Worm (Caenorhabditis elegans) whole organism, early embryonic: Measurements from ENCODE around the gene K01D12.1.

Source experiments
- B0310.2 ChIP-seq: sonication (generic microtip); optimal IDR thresholded peaks from 2 replicates; lab custom pipeline; 2016; ENCODE audit warnings: mild to moderate bottlenecking, missing genetic modification characterization, missing compliant biosample characterization
- F13C5.2 ChIP-seq: sonication (generic microtip); optimal IDR thresholded peaks from 2 replicates; lab custom pipeline; 2017; ENCODE audit warnings: mild to moderate bottlenecking, missing genetic modification characterization, inconsistent platforms, missing compliant biosample characterization
- aly-1 ChIP-seq: sonication (generic microtip); optimal IDR thresholded peaks from 2 replicates; lab custom pipeline; 2016; ENCODE audit warnings: missing genetic modification characterization, missing compliant biosample characterization
- ama-1 ChIP-seq: fragments of 150-350 bp; optimal IDR thresholded peaks from 2 replicates; lab custom pipeline; 2014
- ceh-13 ChIP-seq: fragments of 200-800 bp; sonication (Bioruptor generic); optimal IDR thresholded peaks from 2 replicates; lab custom pipeline; 2018; ENCODE audit warnings: mild to moderate bottlenecking, missing genetic modification characterization, missing compliant biosample characterization
- ceh-36 ChIP-seq: sonication (generic microtip); optimal IDR thresholded peaks from 2 replicates; lab custom pipeline; 2016; ENCODE audit warnings: missing genetic modification characterization, inconsistent platforms, missing compliant biosample characterization
- ets-7 ChIP-seq: sonication (generic microtip); optimal IDR thresholded peaks from 2 replicates; lab custom pipeline; 2016; ENCODE audit warnings: missing genotype, missing genetic modification characterization, missing compliant biosample characterization
- flt-1 ChIP-seq: fragments of 200-800 bp; sonication (Bioruptor generic); IDR thresholded peaks from 2 replicates; pipeline ENCODE4 v1.3.6; 2022; ENCODE audit warnings: missing genetic modification characterization, missing compliant biosample characterization
- hnd-1 ChIP-seq: sonication (generic microtip); optimal IDR thresholded peaks from 2 replicates; lab custom pipeline; 2016; ENCODE audit warnings: missing genetic modification characterization, missing compliant biosample characterization

DNA sequence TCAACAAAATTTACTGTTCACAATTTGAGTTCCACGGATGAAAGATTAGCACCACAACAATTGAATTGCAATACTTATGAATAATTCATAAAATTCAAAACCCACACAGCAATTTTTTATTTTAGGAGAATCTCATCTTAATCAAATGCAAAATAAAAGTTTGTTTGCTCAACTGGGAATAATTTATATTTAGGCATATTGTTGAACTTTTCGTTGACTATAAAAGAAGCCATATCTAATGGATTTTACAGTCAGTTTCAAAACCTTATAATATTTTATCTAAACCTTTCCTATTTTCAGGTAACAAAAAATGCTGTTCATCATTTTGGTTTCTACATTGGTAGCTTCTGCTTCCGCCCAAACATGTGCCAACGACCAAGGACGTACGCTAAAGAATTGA lies 40.9 kb downstream of the K01D12.1 start, which contains the start of gene C54D10.3:
- no peak for TF ChIP-seq aly-1
- TF ChIP-seq flt-1 (GFP tag; lab: Robert Waterston, UW) = no peak
- TF ChIP-seq F13C5.2 (tag; lab: Kevin White, UChicago) = no peak
- no peak for TF ChIP-seq ceh-36 (tag; lab: Kevin White, UChicago)
- TF ChIP-seq ama-1 = no peak
- TF ChIP-seq B0310.2 (tag; lab: Kevin White, UChicago) = no peak
- no peak for TF ChIP-seq ets-7 (tag; lab: Kevin White, UChicago)
- no peak for TF ChIP-seq ceh-13 (GFP tag; lab: Kevin White, UChicago)
- TF ChIP-seq hnd-1 (tag; lab: Kevin White, UChicago) = no peak
